Worm (Caenorhabditis elegans) whole organism, late embryonic: ENCODE measurements around the gene Y116A8C.465.

Experiments
- C08G9.2 ChIP-seq: sonication (generic microtip); optimal IDR thresholded peaks from 2 replicates; lab custom pipeline; 2016; ENCODE audit warnings: mild to moderate bottlenecking, missing genetic modification characterization, moderate library complexity, missing compliant biosample characterization
- T23F11.4 ChIP-seq: fragments of 200-800 bp; sonication (Bioruptor generic); optimal IDR thresholded peaks from 2 replicates; lab custom pipeline; 2018; ENCODE audit warnings: mild to moderate bottlenecking, missing genetic modification characterization, missing compliant biosample characterization
- ama-1 ChIP-seq: fragments of 150-350 bp; optimal IDR thresholded peaks from 2 replicates; lab custom pipeline; 2014
- ceh-22 ChIP-seq: sonication (generic microtip); optimal IDR thresholded peaks from 2 replicates; lab custom pipeline; 2017; ENCODE audit warnings: missing biosample characterization, missing genetic modification characterization
- ceh-30 ChIP-seq: fragments of 150-350 bp; optimal IDR thresholded peaks from 2 replicates; lab custom pipeline; 2014; ENCODE audit warnings: missing biosample characterization, missing genetic modification characterization
- ceh-9 ChIP-seq: sonication (generic microtip); optimal IDR thresholded peaks from 2 replicates; lab custom pipeline; 2016; ENCODE audit warnings: mild to moderate bottlenecking, missing genetic modification characterization, inconsistent platforms, missing compliant biosample characterization
- dmd-4 ChIP-seq: sonication (generic microtip); optimal IDR thresholded peaks from 2 replicates; lab custom pipeline; 2016; ENCODE audit warnings: borderline replicate concordance, missing genetic modification characterization, missing compliant biosample characterization
- dve-1 ChIP-seq: sonication (generic microtip); optimal IDR thresholded peaks from 2 replicates; lab custom pipeline; 2017; ENCODE audit warnings: antibody characterized with exemption, mild to moderate bottlenecking, missing genetic modification characterization, missing compliant biosample characterization
- elt-4 ChIP-seq: sonication (generic microtip); optimal IDR thresholded peaks from 2 replicates; lab custom pipeline; 2016; ENCODE audit warnings: missing genetic modification characterization, missing compliant biosample characterization
- fax-1 ChIP-seq: sonication (generic microtip); optimal IDR thresholded peaks from 2 replicates; lab custom pipeline; 2016; ENCODE audit warnings: missing genotype, missing genetic modification characterization, missing compliant biosample characterization
- hlh-6 ChIP-seq: sonication (generic microtip); optimal IDR thresholded peaks from 2 replicates; lab custom pipeline; 2016; ENCODE audit warnings: missing genotype, missing genetic modification characterization, missing compliant biosample characterization
- lim-6 ChIP-seq: sonication (generic microtip); optimal IDR thresholded peaks from 2 replicates; lab custom pipeline; 2016; ENCODE audit warnings: missing genetic modification characterization, missing compliant biosample characterization
- nfya-1 ChIP-seq: sonication (generic microtip); optimal IDR thresholded peaks from 2 replicates; lab custom pipeline; 2017; ENCODE audit warnings: missing genetic modification characterization, mild to moderate bottlenecking, missing compliant biosample characterization, antibody characterized with exemption, moderate library complexity
- npax-4 ChIP-seq: sonication (generic microtip); optimal IDR thresholded peaks from 2 replicates; lab custom pipeline; 2016; ENCODE audit warnings: missing genetic modification characterization, missing compliant biosample characterization
- pqm-1 ChIP-seq: sonication (generic microtip); optimal IDR thresholded peaks from 2 replicates; lab custom pipeline; 2016; ENCODE audit warnings: missing genetic modification characterization, missing compliant biosample characterization
- pros-1 ChIP-seq: fragments of 150-350 bp; optimal IDR thresholded peaks from 2 replicates; lab custom pipeline; 2014; ENCODE audit warnings: missing biosample characterization, missing genetic modification reagents, missing genetic modification characterization
- unc-42 ChIP-seq: sonication (generic microtip); optimal IDR thresholded peaks from 2 replicates; lab custom pipeline; 2016; ENCODE audit warnings: missing genotype, missing genetic modification characterization, missing compliant biosample characterization
- unc-86 ChIP-seq: sonication (generic microtip); optimal IDR thresholded peaks from 2 replicates; lab custom pipeline; 2016; ENCODE audit warnings: missing genetic modification characterization, missing compliant biosample characterization

The Y116A8C.465 gene

DNA sequence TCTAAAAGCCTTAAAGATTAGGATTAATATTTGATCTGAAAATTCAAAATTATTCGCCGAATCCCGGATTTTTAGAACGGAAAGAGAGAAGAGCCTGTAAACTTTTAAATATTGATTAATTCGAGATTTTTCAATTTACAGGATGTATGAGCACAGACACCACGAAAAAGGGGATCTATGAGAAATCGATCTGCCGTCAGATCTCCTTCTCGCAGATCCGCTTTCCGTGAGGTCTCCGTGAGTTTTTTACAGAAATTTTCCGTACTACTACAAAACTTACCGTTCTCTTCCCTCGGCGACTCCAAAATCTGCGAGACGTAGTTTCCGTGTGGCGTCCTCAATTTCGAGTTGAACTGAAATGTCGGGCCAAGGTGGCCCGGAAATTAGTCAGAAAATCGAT lies 43.2 kb downstream of the Y116A8C.465 start (continued):
- TF ChIP-seq fax-1: peak; percentile 74
- no peak for TF ChIP-seq pros-1 (tag; lab: Kevin White, UChicago)
- TF ChIP-seq C08G9.2 (tag; lab: Kevin White, UChicago): peak; percentile 78
- peak; percentile 16 for TF ChIP-seq dmd-4 (tag; lab: Kevin White, UChicago)

ce11 chrIV:17108805-17109204 lies 43.8 kb downstream of the Y116A8C.465 start:
- no peak for TF ChIP-seq hlh-6 (tag; lab: Kevin White, UChicago)
- TF ChIP-seq nfya-1: peak; percentile 79

ce11 chrIV:17109436-17109835 lies 44.4 kb downstream of the Y116A8C.465 start:
- TF ChIP-seq ceh-22 (tag; lab: Kevin White, UChicago) (no peak), nfya-1 (peak; percentile 91)

ce11 chrIV:17110882-17111281 lies 45.8 kb downstream of the Y116A8C.465 start, which contains the start of gene sfa-1:
TSS of gene sfa-1 (minus strand) at chrIV:17110982.
- no peak for TF ChIP-seq dve-1
- TF ChIP-seq ceh-9: no peak
- no peak for TF ChIP-seq ceh-30

DNA sequence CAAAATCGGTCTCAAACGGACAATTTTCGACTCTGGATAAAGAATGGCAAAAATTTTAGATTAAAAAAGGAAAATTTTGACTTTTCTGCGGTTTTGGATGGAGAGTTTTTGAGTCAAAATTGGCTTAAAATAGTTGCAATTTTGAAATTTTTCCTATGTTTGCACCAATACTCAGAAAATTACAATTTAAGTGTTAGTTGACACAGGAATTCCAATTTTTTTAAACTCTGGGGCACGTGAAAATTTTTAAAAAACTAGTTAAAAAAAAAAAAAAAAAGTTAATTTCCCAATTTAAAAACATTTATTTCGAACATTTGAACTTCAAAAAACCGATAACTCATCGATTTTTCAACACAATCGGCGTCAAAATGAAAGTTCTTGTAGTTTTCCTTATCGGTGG lies 46.8 kb downstream of the Y116A8C.465 start, which contains the start of gene Y116A8C.33:
Gene Y116A8C.33 (plus strand): TSS at position 301 of the 400 bp plus-strand sequence.
- TF ChIP-seq lim-6 (tag; lab: Kevin White, UChicago): no peak
- TF ChIP-seq elt-4: no peak
- no peak for TF ChIP-seq T23F11.4 (GFP tag; lab: Kevin White, UChicago)
- no peak for TF ChIP-seq unc-42 (tag; lab: Kevin White, UChicago)
- no peak for TF ChIP-seq npax-4 (tag; lab: Kevin White, UChicago)
- no peak for TF ChIP-seq unc-86 (tag; lab: Kevin White, UChicago)
- TF ChIP-seq ama-1 (lab: Kevin White, UChicago): no peak
- TF ChIP-seq pqm-1 (tag; lab: Kevin White, UChicago): no peak
